Worm (Caenorhabditis elegans): ENCODE measurements around the gene F58F12.1.

Gene F58F12.1

ce11 chrII:6348360-6348759 lies 35.1 kb upstream of the F58F12.1 start (continued):
- TF ChIP-seq lsy-2 (tag; optimal IDR thresholded peaks at IDR 0.05) (peak; percentile 56 to 92), jun-1 (tag; optimal IDR thresholded peaks at IDR 0.05) (peak; percentile 64), zfp-3 (GFP tag; conservative IDR thresholded peaks at IDR 0.05) (0 out of 2 replicates have a peak, but pooled peaks have one; percentile 33), T26A8.4 (GFP tag; IDR thresholded peaks at IDR 0.05) (peak; percentile 79), unc-39 (tag; optimal IDR thresholded peaks at IDR 0.05) (no peak), daf-12 (tag; optimal IDR thresholded peaks at IDR 0.05) (no peak), nhr-25 (tag; optimal IDR thresholded peaks at IDR 0.05; ENCODE audit: borderline replicate concordance, insufficient read depth) (peak; percentile 74), daf-16 (GFP tag; optimal IDR thresholded peaks at IDR 0.05) (peak; percentile 39 to 42), daf-16 (tag; optimal IDR thresholded peaks at IDR 0.05) (peak; percentile 88), ceh-44 (GFP tag; IDR thresholded peaks at IDR 0.05) (no peak), lim-7 (GFP tag; IDR thresholded peaks at IDR 0.05) (no peak), nhr-237 (tag; optimal IDR thresholded peaks at IDR 0.05) (no peak), lin-39 (tag; optimal IDR thresholded peaks at IDR 0.05) (no peak), nhr-77 (tag; optimal IDR thresholded peaks at IDR 0.05) (peak; percentile 76), set-16 (GFP tag; IDR thresholded peaks at IDR 0.05) (peak; percentile 77), lin-15B (tag; optimal IDR thresholded peaks at IDR 0.05) (no peak), ZK546.5 (tag; optimal IDR thresholded peaks at IDR 0.05) (peak in 1 of 2 experiments; percentile 25), nhr-76 (tag; optimal IDR thresholded peaks at IDR 0.05) (peak; percentile 11), nhr-41 (GFP tag; IDR thresholded peaks at IDR 0.05) (0 out of 2 replicates have a peak, but pooled peaks have one; percentile 13), Y48G9A.11 (GFP tag; IDR thresholded peaks at IDR 0.05) (no peak), attf-4 (tag; optimal IDR thresholded peaks at IDR 0.05) (peak; percentile 32), tag-97 (GFP tag; IDR thresholded peaks at IDR 0.05) (no peak), saeg-2 (GFP tag; IDR thresholded peaks at IDR 0.05) (no peak), dmd-9 (GFP tag; IDR thresholded peaks at IDR 0.05) (no peak), mes-2 (tag; optimal IDR thresholded peaks at IDR 0.05; ENCODE audit: poor library complexity, severe bottlenecking) (peak; percentile 86), fkh-10 (GFP tag; optimal IDR thresholded peaks at IDR 0.05) (no peak), arid-1 (GFP tag; conservative IDR thresholded peaks at IDR 0.05) (peak; percentile 34; the same call in 1 of the 2 replicates), dve-1 (tag; optimal IDR thresholded peaks at IDR 0.05; ENCODE audit: insufficient read depth) (peak; percentile 97), aly-2 (tag; optimal IDR thresholded peaks at IDR 0.05) (no peak), Y75B8A.6 (GFP tag; IDR thresholded peaks at IDR 0.05) (no peak), mxl-3 (GFP tag; optimal IDR thresholded peaks at IDR 0.05) (peak; percentile 97), nhr-11 (tag; optimal IDR thresholded peaks at IDR 0.05) (peak; percentile 90), unc-62 (GFP tag; optimal IDR thresholded peaks at IDR 0.05 in 1 of 2) (peak in 1 of 2 experiments; percentile 99), unc-62 (tag; optimal IDR thresholded peaks at IDR 0.05) (no peak), ztf-7 (tag; optimal IDR thresholded peaks at IDR 0.05) (peak; percentile 77), tra-1 (GFP tag; IDR thresholded peaks at IDR 0.05) (peak; percentile 73; the same call in 1 of the 2 replicates), dpl-1 (GFP tag; optimal IDR thresholded peaks at IDR 0.05) (peak; percentile 68), php-3 (GFP tag; IDR thresholded peaks at IDR 0.05) (0 out of 2 replicates have a peak, but pooled peaks have one; percentile 30), nhr-102 (tag; optimal IDR thresholded peaks at IDR 0.05) (peak; percentile 81), mdt-29 (GFP tag; IDR thresholded peaks at IDR 0.05) (peak; percentile 79; the same call in 1 of the 2 replicates), zfp-2 (tag; optimal IDR thresholded peaks at IDR 0.05) (no peak), F26F4.8 (GFP tag; conservative IDR thresholded peaks at IDR 0.05) (no peak), ceh-28 (tag; optimal IDR thresholded peaks at IDR 0.05) (peak; percentile 20), nhr-42 (GFP tag; IDR thresholded peaks at IDR 0.05) (no peak), mep-1 (tag; optimal IDR thresholded peaks at IDR 0.05) (peak; percentile 89), nhr-48 (tag; optimal IDR thresholded peaks at IDR 0.05) (peak; percentile 79), hlh-30 (tag; optimal IDR thresholded peaks at IDR 0.05; ENCODE audit: insufficient read depth) (peak; percentile 100), lin-1 (GFP tag; IDR thresholded peaks at IDR 0.05) (peak; percentile 65; the same call in 1 of the 2 replicates), madf-5 (GFP tag; IDR thresholded peaks at IDR 0.05) (0 out of 4 replicates have a peak, but pooled peaks of 1 of the 2 experiments have one; percentile 23), aha-1 (tag) (peak; percentile 89), hmg-1.1 (GFP tag; IDR thresholded peaks at IDR 0.05) (peak; percentile 92)

Measured in whole organism, L4 larva.